Worm (Caenorhabditis elegans) whole organism, midembryonic: ENCODE data around the gene F58H1.3.
A peak's percentile ranks its signal among the peaks of the same experiment; 100 is the strongest.

Experiments
- flt-1 ChIP-seq: fragments of 200-800 bp; sonication (Bioruptor generic); IDR thresholded peaks from 2 replicates; pipeline ENCODE4 v1.3.6; 2022; ENCODE audit warnings: missing genetic modification characterization, missing compliant biosample characterization
- med-1 ChIP-seq: sonication (generic microtip); optimal IDR thresholded peaks from 2 replicates; lab custom pipeline; 2017; ENCODE audit warnings: missing genetic modification characterization, mild to moderate bottlenecking, missing compliant biosample characterization, antibody characterized with exemption, missing genetic modification reagents; ENCODE audit not compliant: insufficient read depth

F58H1.3 gene

DNA sequence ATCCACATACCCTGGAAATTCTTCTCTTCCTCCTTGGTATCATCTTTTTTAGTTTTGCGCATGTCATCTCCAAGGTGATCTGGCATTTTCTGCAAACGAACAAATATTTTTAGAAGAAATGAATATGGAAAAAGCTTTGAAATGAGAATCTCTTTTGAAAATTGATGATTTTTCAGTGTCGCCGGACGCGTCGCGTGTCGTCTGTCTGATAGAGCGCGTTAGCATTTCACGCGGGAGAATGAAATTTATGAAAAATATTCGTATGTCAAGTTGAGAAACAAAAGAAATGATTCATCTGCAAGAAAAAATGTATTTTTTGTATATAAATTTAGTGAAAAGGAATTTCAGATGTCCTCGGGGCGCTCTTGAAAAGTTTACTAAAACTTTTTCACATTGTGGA lies 48.5 kb downstream of the F58H1.3 start, which contains the start of gene rpt-1:
TSS of gene rpt-1 (minus strand) at position 89 of the 400 bp plus-strand sequence.
- TF ChIP-seq flt-1 (0 out of 2 replicates have a peak, but pooled peaks have one; percentile 26), med-1 (GFP tag; lab: Kevin White, UChicago) (no peak)
